Worm (Caenorhabditis elegans) whole organism, L2 larva: ENCODE measurements around the gene C16C8.17.

Source experiments
- ceh-82 ChIP-seq: fragments of 150-350 bp; optimal IDR thresholded peaks from 2 replicates; lab custom pipeline; 2014; ENCODE audit warnings: missing biosample characterization, missing genetic modification characterization
- fos-1 ChIP-seq: fragments of 150-350 bp; optimal IDR thresholded peaks from 2 replicates; lab custom pipeline; 2014; ENCODE audit warnings: missing biosample characterization, missing genetic modification characterization
- lin-13 ChIP-seq: fragments of 150-350 bp; optimal IDR thresholded peaks from 2 replicates; lab custom pipeline; 2014; ENCODE audit warnings: missing biosample characterization, missing genetic modification reagents, missing genetic modification characterization
- nhr-23 ChIP-seq: fragments of 150-350 bp; optimal IDR thresholded peaks from 2 replicates; lab custom pipeline; 2014; ENCODE audit warnings: missing biosample characterization, missing genetic modification reagents, missing genetic modification characterization

DNA sequence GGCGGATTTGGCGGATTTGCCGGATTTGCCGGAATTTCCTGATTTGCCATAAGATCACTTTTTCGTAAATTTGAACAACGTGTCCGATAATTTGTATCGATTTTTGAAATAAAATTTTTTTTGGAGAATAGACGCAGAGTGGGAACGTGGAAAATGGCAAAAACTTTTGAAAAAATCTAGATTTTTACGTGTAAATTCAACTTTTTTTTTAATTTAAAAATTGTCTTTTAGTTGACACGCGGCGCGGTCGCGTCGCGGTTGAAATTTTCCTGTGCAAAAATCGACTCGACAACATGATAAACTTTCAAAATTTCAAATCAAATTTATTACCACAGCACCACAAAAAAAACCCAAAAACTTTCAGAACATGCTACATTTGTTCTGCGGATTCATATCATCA, 45.1 kb upstream of the C16C8.17 start, which contains the start of gene nep-20:
- TF ChIP-seq ceh-82 (tag; lab: Kevin White, UChicago) (no peak), nhr-23 (no peak), fos-1 (tag; lab: Kevin White, UChicago) (no peak), lin-13 (no peak)
